ENCODE assay signal across 5 fruit fly cellular contexts in genomic region chr3R:21599642-21600041, dm6.
A peak's percentile ranks its signal among the peaks of the same experiment; 100 is the strongest.
TF ChIP-seq lines count a peak whose summit lies in the region.

No protein-coding gene starts in this region.

- TF ChIP-seq CTCF in whole organism, embryonic (GFP tag; optimal IDR thresholded peaks at IDR 0.05; lab: Kevin White, UChicago) = no peak

TF ChIP-seq in whole organism, 6 proteins besides CTCF, POLR2A, EP300 and RAD21:
- TF ChIP-seq CG8478 (optimal IDR thresholded peaks at IDR 0.05; lab: Kevin White, UChicago) (peak; percentile 30), pan (optimal IDR thresholded peaks at IDR 0.05; lab: Kevin White, UChicago) (no peak)

TF ChIP-seq in whole organism, embryonic, 481 proteins besides CTCF, POLR2A, EP300 and RAD21 (continues in another document):
- peak; percentile 15 for TF ChIP-seq D19A (tag; optimal IDR thresholded peaks at IDR 0.05; lab: Kevin White, UChicago)
- no peak for TF ChIP-seq lov (optimal IDR thresholded peaks at IDR 0.05; lab: Kevin White, UChicago)
- no peak for TF ChIP-seq lov (GFP tag; IDR thresholded peaks at IDR 0.05; lab: Robert Waterston, UW)
- no peak for TF ChIP-seq CG2712 (tag; optimal IDR thresholded peaks at IDR 0.05; lab: Kevin White, UChicago)
- no peak for TF ChIP-seq CG31388 (GFP tag; optimal IDR thresholded peaks at IDR 0.05; lab: Kevin White, UChicago)
- peak; percentile 96 for TF ChIP-seq nom (GFP tag; optimal IDR thresholded peaks at IDR 0.05; lab: Kevin White, UChicago)
- TF ChIP-seq chn (GFP tag; optimal IDR thresholded peaks at IDR 0.05; lab: Kevin White, UChicago) = no peak
- TF ChIP-seq CG6254 (GFP tag; optimal IDR thresholded peaks at IDR 0.05; lab: Kevin White, UChicago) = peak; percentile 29
- no peak for TF ChIP-seq gsb (GFP tag; IDR thresholded peaks at IDR 0.05; lab: Robert Waterston, UW)
- no peak for TF ChIP-seq Hr78 (GFP tag; optimal IDR thresholded peaks at IDR 0.05; lab: Kevin White, UChicago)
- peak; percentile 79 for TF ChIP-seq CG10321 (GFP tag; IDR thresholded peaks at IDR 0.05; lab: Robert Waterston, UW)
- TF ChIP-seq nau (GFP tag; optimal IDR thresholded peaks at IDR 0.05; lab: Kevin White, UChicago) = peak; percentile 17
- peak; percentile 51 for TF ChIP-seq CG10431 (GFP tag; optimal IDR thresholded peaks at IDR 0.05; lab: Kevin White, UChicago)
- no peak for TF ChIP-seq CG14965 (GFP tag; optimal IDR thresholded peaks at IDR 0.05; lab: Kevin White, UChicago; ENCODE audit: borderline replicate concordance)
- TF ChIP-seq Drgx (GFP tag; IDR thresholded peaks at IDR 0.05; lab: Robert Waterston, UW) = peak; percentile 9; the same call in 1 of the 2 replicates
- TF ChIP-seq CG10543 (GFP tag; optimal IDR thresholded peaks at IDR 0.05; lab: Kevin White, UChicago) = no peak
- peak; percentile 26 for TF ChIP-seq ac (GFP tag; optimal IDR thresholded peaks at IDR 0.05; lab: Kevin White, UChicago)
- peak in 1 of 2 experiments; percentile 54 for TF ChIP-seq Pdp1 (GFP tag; optimal IDR thresholded peaks at IDR 0.05; lab: Kevin White, UChicago)
- no peak for TF ChIP-seq kni (GFP tag; optimal IDR thresholded peaks at IDR 0.05; lab: Kevin White, UChicago)
- peak; percentile 67 for TF ChIP-seq nerfin-1 (tag; optimal IDR thresholded peaks at IDR 0.05; lab: Kevin White, UChicago)
- peak; percentile 31; the same call in 1 of the 2 replicates for TF ChIP-seq crol (GFP tag; IDR thresholded peaks at IDR 0.05; lab: Robert Waterston, UW)
- no peak for TF ChIP-seq CG13775 (GFP tag; optimal IDR thresholded peaks at IDR 0.05; lab: Kevin White, UChicago)

TF ChIP-seq in whole organism, prepupa, 60 proteins besides CTCF, POLR2A, EP300 and RAD21 (continues in another document):
- TF ChIP-seq CG10669 (GFP tag; optimal IDR thresholded peaks at IDR 0.05; lab: Kevin White, UChicago) (peak; percentile 68), Gug (GFP tag; IDR thresholded peaks at IDR 0.05; lab: Robert Waterston, UW) (no peak), CG7368 (GFP tag; optimal IDR thresholded peaks at IDR 0.05; lab: Kevin White, UChicago) (peak; percentile 51), CG15336 (GFP tag; IDR thresholded peaks at IDR 0.05; lab: Robert Waterston, UW) (peak; percentile 24; the same call in 1 of the 2 replicates), CG3919 (GFP tag; optimal IDR thresholded peaks at IDR 0.05; lab: Kevin White, UChicago) (peak; percentile 60), esn (GFP tag; optimal IDR thresholded peaks at IDR 0.05; lab: Kevin White, UChicago) (no peak), fd85E (GFP tag; optimal IDR thresholded peaks at IDR 0.05; lab: Kevin White, UChicago) (peak; percentile 48), dac (GFP tag; optimal IDR thresholded peaks at IDR 0.05; lab: Kevin White, UChicago) (no peak), acj6 (GFP tag; optimal IDR thresholded peaks at IDR 0.05; lab: Kevin White, UChicago) (no peak), eg (GFP tag; IDR thresholded peaks at IDR 0.05; lab: Robert Waterston, UW) (0 out of 3 replicates have a peak, but pooled peaks have one; percentile 15), CG8632 (GFP tag; optimal IDR thresholded peaks at IDR 0.05; lab: Kevin White, UChicago) (peak; percentile 1), vri (GFP tag; optimal IDR thresholded peaks at IDR 0.05; lab: Kevin White, UChicago) (peak; percentile 61), CG6854 (GFP tag; optimal IDR thresholded peaks at IDR 0.05; lab: Kevin White, UChicago) (peak; percentile 88), ss (GFP tag; optimal IDR thresholded peaks at IDR 0.05; lab: Kevin White, UChicago) (peak; percentile 86 to 87), pdm3 (GFP tag; optimal IDR thresholded peaks at IDR 0.05; lab: Kevin White, UChicago) (no peak), Hr39 (GFP tag; optimal IDR thresholded peaks at IDR 0.05; lab: Kevin White, UChicago) (no peak), lz (GFP tag; optimal IDR thresholded peaks at IDR 0.05; lab: Kevin White, UChicago) (no peak), cyc (GFP tag; optimal IDR thresholded peaks at IDR 0.05; lab: Kevin White, UChicago) (no peak), Eip93F (GFP tag; optimal IDR thresholded peaks at IDR 0.05; lab: Kevin White, UChicago) (no peak), Hr4 (GFP tag; optimal IDR thresholded peaks at IDR 0.05; lab: Kevin White, UChicago) (no peak), svp (GFP tag; lab: Kevin White, UChicago) (peak; percentile 78), CG4318 (GFP tag; optimal IDR thresholded peaks at IDR 0.05; lab: Kevin White, UChicago) (no peak), fd59A (GFP tag; optimal IDR thresholded peaks at IDR 0.05; lab: Kevin White, UChicago) (no peak), spab (GFP tag; optimal IDR thresholded peaks at IDR 0.05; lab: Kevin White, UChicago) (peak; percentile 60)

TF ChIP-seq in whole organism, pupa, 21 proteins besides CTCF, POLR2A, EP300 and RAD21:
- peak; percentile 87 for TF ChIP-seq gl (tag; optimal IDR thresholded peaks at IDR 0.05; lab: Kevin White, UChicago)
- peak; percentile 26 for TF ChIP-seq CG14655 (GFP tag; optimal IDR thresholded peaks at IDR 0.05; lab: Kevin White, UChicago)
- TF ChIP-seq Ets98B (GFP tag; IDR thresholded peaks at IDR 0.05; lab: Robert Waterston, UW) = peak; percentile 24; the same call in 1 of the 2 replicates
- peak; percentile 17 for TF ChIP-seq CG8301 (tag; optimal IDR thresholded peaks at IDR 0.05; lab: Kevin White, UChicago)
- TF ChIP-seq CG34367 (tag; optimal IDR thresholded peaks at IDR 0.05; lab: Kevin White, UChicago) = peak; percentile 44
- peak; percentile 51; the same call in 1 of the 2 replicates for TF ChIP-seq CG12605 (GFP tag; IDR thresholded peaks at IDR 0.05; lab: Robert Waterston, UW)
- TF ChIP-seq EcR (GFP tag; optimal IDR thresholded peaks at IDR 0.05; lab: Kevin White, UChicago) = peak; percentile 80
- peak; percentile 46 for TF ChIP-seq Pif1B (GFP tag; optimal IDR thresholded peaks at IDR 0.05; lab: Kevin White, UChicago)
- peak; percentile 31 for TF ChIP-seq CG17806 (tag; optimal IDR thresholded peaks at IDR 0.05; lab: Kevin White, UChicago)
- peak; percentile 75 for TF ChIP-seq CG4496 (GFP tag; IDR thresholded peaks at IDR 0.05; lab: Robert Waterston, UW)
- peak; percentile 72 for TF ChIP-seq Snoo (tag; optimal IDR thresholded peaks at IDR 0.05; lab: Kevin White, UChicago)
- TF ChIP-seq fd96Ca (GFP tag; IDR thresholded peaks at IDR 0.05; lab: Robert Waterston, UW) = no peak
- peak; percentile 49; the same call in 1 of the 2 replicates for TF ChIP-seq CG32121 (GFP tag; IDR thresholded peaks at IDR 0.05; lab: Robert Waterston, UW)
- TF ChIP-seq CG9948 (tag; optimal IDR thresholded peaks at IDR 0.05; lab: Kevin White, UChicago) = no peak
- peak; percentile 52 for TF ChIP-seq Pif1A (GFP tag; optimal IDR thresholded peaks at IDR 0.05; lab: Kevin White, UChicago)
- peak; percentile 88 for TF ChIP-seq CG13204 (GFP tag; optimal IDR thresholded peaks at IDR 0.05; lab: Kevin White, UChicago)
- no peak for TF ChIP-seq CG10348 (GFP tag; IDR thresholded peaks at IDR 0.05; lab: Robert Waterston, UW)
- TF ChIP-seq CG15710 (tag; optimal IDR thresholded peaks at IDR 0.05; lab: Kevin White, UChicago) = peak; percentile 40
- peak; percentile 48 for TF ChIP-seq CG8159 (tag; optimal IDR thresholded peaks at IDR 0.05; lab: Kevin White, UChicago)
- TF ChIP-seq rn (GFP tag; IDR thresholded peaks at IDR 0.05; lab: Robert Waterston, UW) = no peak
- TF ChIP-seq D1 (tag; optimal IDR thresholded peaks at IDR 0.05; lab: Kevin White, UChicago) = no peak

TF ChIP-seq in whole organism, wandering third instar larva, 38 proteins besides CTCF, POLR2A, EP300 and RAD21:
- TF ChIP-seq N (GFP tag; optimal IDR thresholded peaks at IDR 0.05; lab: Kevin White, UChicago) (no peak), Hr83 (GFP tag; optimal IDR thresholded peaks at IDR 0.05; lab: Kevin White, UChicago; ENCODE audit: poor library complexity, severe bottlenecking) (no peak), ey (GFP tag; optimal IDR thresholded peaks at IDR 0.05; lab: Kevin White, UChicago) (no peak), CG32264 (GFP tag; optimal IDR thresholded peaks at IDR 0.05; lab: Kevin White, UChicago) (no peak), Dfd (GFP tag; optimal IDR thresholded peaks at IDR 0.05; lab: Kevin White, UChicago) (no peak), rgr (GFP tag; optimal IDR thresholded peaks at IDR 0.05; lab: Kevin White, UChicago) (no peak), Sp1 (GFP tag; optimal IDR thresholded peaks at IDR 0.05; lab: Kevin White, UChicago) (peak; percentile 10), pan (optimal IDR thresholded peaks at IDR 0.05; lab: Kevin White, UChicago) (no peak), sage (GFP tag; optimal IDR thresholded peaks at IDR 0.05; lab: Kevin White, UChicago) (no peak), lola (GFP tag; optimal IDR thresholded peaks at IDR 0.05; lab: Kevin White, UChicago) (no peak), brk (GFP tag; optimal IDR thresholded peaks at IDR 0.05; lab: Kevin White, UChicago) (no peak), GATAd (GFP tag; optimal IDR thresholded peaks at IDR 0.05; lab: Kevin White, UChicago) (no peak), dsf (GFP tag; optimal IDR thresholded peaks at IDR 0.05; lab: Kevin White, UChicago; ENCODE audit: borderline replicate concordance) (no peak), Jra (GFP tag; optimal IDR thresholded peaks at IDR 0.05; lab: Kevin White, UChicago) (no peak), woc (GFP tag; optimal IDR thresholded peaks at IDR 0.05; lab: Kevin White, UChicago) (no peak), Mio (GFP tag; optimal IDR thresholded peaks at IDR 0.05; lab: Kevin White, UChicago) (no peak), dl (GFP tag; optimal IDR thresholded peaks at IDR 0.05; lab: Kevin White, UChicago; ENCODE audit: insufficient read depth in 1 of 2, partially characterized antibody in 2 of 2) (no peak), jim (GFP tag; optimal IDR thresholded peaks at IDR 0.05; lab: Kevin White, UChicago) (no peak), foxo (GFP tag; optimal IDR thresholded peaks at IDR 0.05; lab: Kevin White, UChicago) (no peak), OdsH (GFP tag; optimal IDR thresholded peaks at IDR 0.05; lab: Kevin White, UChicago) (no peak), Hnf4 (GFP tag; optimal IDR thresholded peaks at IDR 0.05; lab: Kevin White, UChicago) (peak; percentile 75), psq (GFP tag; optimal IDR thresholded peaks at IDR 0.05; lab: Kevin White, UChicago) (peak; percentile 75), Abd-B (GFP tag; optimal IDR thresholded peaks at IDR 0.05; lab: Kevin White, UChicago) (no peak)
